Fruit fly (Drosophila melanogaster) whole organism, embryonic: ENCODE results near the gene CG11095.
A peak's percentile ranks its signal among the peaks of the same experiment; 100 is the strongest.

ENCODE experiments used
- ATbp ChIP-seq: fragments of 200-800 bp; sonication (Bioruptor generic); optimal IDR thresholded peaks from 2 replicates; lab custom pipeline; 2017; ENCODE audit warnings: missing biosample characterization, mild to moderate bottlenecking, missing genetic modification characterization, missing genetic modification reagents
- CG10979 ChIP-seq: fragments of 200-800 bp; sonication (Bioruptor generic); optimal IDR thresholded peaks from 2 replicates; lab custom pipeline; 2018; ENCODE audit warnings: missing biosample characterization, mild to moderate bottlenecking, missing genetic modification characterization, moderate library complexity
- CG1233 ChIP-seq: fragments of 200-800 bp; sonication (Bioruptor generic); optimal IDR thresholded peaks from 4 replicates; lab custom pipeline; 2018; ENCODE audit warnings: missing biosample characterization, mild to moderate bottlenecking, missing genetic modification characterization
- CG17802 ChIP-seq: fragments of 200-800 bp; sonication (Bioruptor generic); optimal IDR thresholded peaks from 2 replicates; lab custom pipeline; 2018; ENCODE audit warnings: missing biosample characterization, mild to moderate bottlenecking, missing genetic modification characterization, moderate library complexity
- CG1832 ChIP-seq: fragments of 200-800 bp; sonication (Bioruptor generic); optimal IDR thresholded peaks from 2 replicates; lab custom pipeline; 2017; ENCODE audit warnings: missing biosample characterization, mild to moderate bottlenecking, missing genetic modification characterization, inconsistent platforms
- CG2199 ChIP-seq: fragments of 200-800 bp; sonication (Bioruptor generic); IDR thresholded peaks from 3 replicates; pipeline ENCODE4 v1.3.6; 2022; ENCODE audit warnings: missing biosample characterization, missing genetic modification characterization
- CG32772 ChIP-seq: fragments of 200-800 bp; sonication (Bioruptor generic); IDR thresholded peaks from 2 replicates; pipeline ENCODE4 v1.3.6; 2022; ENCODE audit warnings: missing biosample characterization, missing genetic modification characterization
- CG5180 ChIP-seq: fragments of 200-800 bp; sonication (Bioruptor generic); optimal IDR thresholded peaks from 3 replicates; lab custom pipeline; 2017; ENCODE audit warnings: missing biosample characterization, missing genetic modification characterization, mild to moderate bottlenecking, moderate library complexity, missing genetic modification reagents
- CG7271 ChIP-seq: fragments of 200-800 bp; sonication (Bioruptor generic); optimal IDR thresholded peaks from 2 replicates; lab custom pipeline; 2018; ENCODE audit warnings: missing biosample characterization, mild to moderate bottlenecking, missing genetic modification characterization, moderate library complexity
- CG8281 ChIP-seq: fragments of 200-800 bp; sonication (Bioruptor generic); optimal IDR thresholded peaks from 2 replicates; lab custom pipeline; 2018; ENCODE audit warnings: missing biosample characterization, mild to moderate bottlenecking, missing genetic modification characterization, moderate library complexity
- CG8290 ChIP-seq, 3 experiments: fragments of 200-800 bp; sonication (Bioruptor generic); optimal IDR thresholded peaks; 2 replicates each; lab custom pipeline; 2016 to 2019; ENCODE audit warnings: missing biosample characterization in 3 of 3, missing genetic modification characterization in 3 of 3, mild to moderate bottlenecking in 2 of 3, moderate library complexity in 1 of 3
- CG8478 ChIP-seq: fragments of >200 bp; optimal IDR thresholded peaks from 2 replicates; lab custom pipeline; 2018
- CG9727 ChIP-seq: fragments of 200-800 bp; sonication (Bioruptor generic); optimal IDR thresholded peaks from 3 replicates; lab custom pipeline; 2017; ENCODE audit warnings: missing biosample characterization, mild to moderate bottlenecking, missing genetic modification characterization
- D ChIP-seq, 2 experiments: fragments of 200-800 bp in 1 of 2; fragments of >200 bp in 1 of 2; sonication (Bioruptor generic) in 1 of 2; optimal IDR thresholded peaks; 2 replicates in 1 of 2; 3 replicates in 1 of 2; lab custom pipeline; 2017; ENCODE audit warnings: mild to moderate bottlenecking in 1 of 2, missing biosample characterization in 1 of 2, missing genetic modification characterization in 1 of 2, missing genetic modification reagents in 1 of 2
- HmgD ChIP-seq: fragments of 200-800 bp; sonication (Bioruptor generic); optimal IDR thresholded peaks from 3 replicates; lab custom pipeline; 2016; ENCODE audit warnings: missing biosample characterization, missing genetic modification characterization
- Hr3 ChIP-seq: fragments of 200-800 bp; sonication (Bioruptor generic); optimal IDR thresholded peaks from 3 replicates; lab custom pipeline; 2016; ENCODE audit warnings: missing biosample characterization, missing genetic modification characterization
- Lim3 ChIP-seq: fragments of 200-800 bp; sonication (Bioruptor generic); IDR thresholded peaks from 2 replicates; pipeline ENCODE4 v1.3.6; 2022; ENCODE audit warnings: missing biosample characterization, missing genetic modification characterization
- Med ChIP-seq: fragments of 200-800 bp; sonication (Bioruptor generic); peaks from one replicate; lab custom pipeline; 2016; ENCODE audit warnings: missing biosample characterization, missing genetic modification characterization, mild to moderate bottlenecking, inconsistent platforms, moderate library complexity
- Mes4 ChIP-seq: fragments of 200-800 bp; sonication (Bioruptor generic); optimal IDR thresholded peaks from 2 replicates; lab custom pipeline; 2016; ENCODE audit warnings: missing biosample characterization, missing genetic modification characterization
- NC2β ChIP-seq: fragments of 200-800 bp; sonication (Bioruptor generic); optimal IDR thresholded peaks from 2 replicates; lab custom pipeline; 2016; ENCODE audit warnings: missing biosample characterization, missing genetic modification characterization
- Pdp1 ChIP-seq, 2 experiments: fragments of 200-800 bp; sonication (Bioruptor generic); optimal IDR thresholded peaks; 3 replicates each; lab custom pipeline; 2016; ENCODE audit warnings: missing biosample characterization in 2 of 2, missing genetic modification characterization in 2 of 2, mild to moderate bottlenecking in 1 of 2, moderate library complexity in 1 of 2
- Spps ChIP-seq: fragments of 200-800 bp; sonication (Bioruptor generic); optimal IDR thresholded peaks from 2 replicates; lab custom pipeline; 2018; ENCODE audit warnings: missing biosample characterization, mild to moderate bottlenecking, missing genetic modification characterization
- Sry-δ ChIP-seq: fragments of 200-800 bp; sonication (Bioruptor generic); optimal IDR thresholded peaks from 2 replicates; lab custom pipeline; 2016; ENCODE audit warnings: missing biosample characterization, missing genetic modification characterization
- Trl ChIP-seq, 3 experiments: fragments of >200 bp in 2 of 3; fragments of 200-800 bp in 1 of 3; sonication (Bioruptor generic) in 1 of 3; optimal IDR thresholded peaks; 2 replicates in 1 of 3; 3 replicates in 2 of 3; lab custom pipeline; 2016 to 2017; ENCODE audit warnings: missing biosample characterization in 1 of 3, missing genetic modification characterization in 1 of 3
- cg ChIP-seq: fragments of 200-800 bp; sonication (Bioruptor generic); optimal IDR thresholded peaks from 3 replicates; lab custom pipeline; 2019; ENCODE audit warnings: missing biosample characterization, mild to moderate bottlenecking, missing genetic modification characterization, moderate library complexity
- ci ChIP-seq: fragments of 200-800 bp; sonication (Bioruptor generic); IDR thresholded peaks from 3 replicates; pipeline ENCODE4 v1.3.6; 2022; ENCODE audit warnings: missing biosample characterization, missing genetic modification characterization
- dmrt11E ChIP-seq: fragments of 200-800 bp; sonication (Bioruptor generic); optimal IDR thresholded peaks from 3 replicates; lab custom pipeline; 2018; ENCODE audit warnings: missing biosample characterization, mild to moderate bottlenecking, missing genetic modification characterization, moderate library complexity
- dysf ChIP-seq: fragments of 200-800 bp; sonication (Bioruptor generic); IDR thresholded peaks from 3 replicates; pipeline ENCODE4 v1.3.6; 2022; ENCODE audit warnings: missing biosample characterization, missing genetic modification characterization
- gce ChIP-seq: fragments of 200-800 bp; sonication (Bioruptor generic); IDR thresholded peaks from 3 replicates; pipeline ENCODE4 v1.3.6; 2022; ENCODE audit warnings: missing biosample characterization, missing genetic modification characterization
- gem ChIP-seq: fragments of 200-800 bp; sonication (Bioruptor generic); optimal IDR thresholded peaks from 2 replicates; lab custom pipeline; 2019; ENCODE audit warnings: missing biosample characterization, mild to moderate bottlenecking, missing genetic modification characterization, moderate library complexity
- grn ChIP-seq: fragments of 200-800 bp; sonication (Bioruptor generic); optimal IDR thresholded peaks from 3 replicates; lab custom pipeline; 2017; ENCODE audit warnings: missing biosample characterization, missing genetic modification characterization
- gsb-n ChIP-seq: fragments of 200-800 bp; sonication (Bioruptor generic); optimal IDR thresholded peaks from 3 replicates; lab custom pipeline; 2018; ENCODE audit warnings: missing biosample characterization, mild to moderate bottlenecking, missing genetic modification characterization
- nerfin-1 ChIP-seq: fragments of 200-800 bp; sonication (Bioruptor generic); optimal IDR thresholded peaks from 3 replicates; lab custom pipeline; 2019; ENCODE audit warnings: missing biosample characterization, mild to moderate bottlenecking, missing genetic modification characterization, moderate library complexity
- onecut ChIP-seq: fragments of 200-800 bp; sonication (Bioruptor generic); IDR thresholded peaks from 2 replicates; pipeline ENCODE4 v1.3.6; 2022; ENCODE audit warnings: missing biosample characterization, missing genetic modification characterization
- run ChIP-seq: fragments of 200-800 bp; sonication (Bioruptor generic); optimal IDR thresholded peaks from 3 replicates; lab custom pipeline; 2018; ENCODE audit warnings: missing biosample characterization, mild to moderate bottlenecking, missing genetic modification characterization
- sr ChIP-seq: fragments of 200-800 bp; sonication (Bioruptor generic); IDR thresholded peaks from 3 replicates; pipeline ENCODE4 v1.3.6; 2022; ENCODE audit warnings: missing biosample characterization, missing genetic modification characterization
- stwl ChIP-seq: fragments of 200-800 bp; sonication (Bioruptor generic); optimal IDR thresholded peaks from 3 replicates; lab custom pipeline; 2018; ENCODE audit warnings: missing biosample characterization, mild to moderate bottlenecking, missing genetic modification characterization, moderate library complexity
- tll ChIP-seq, 2 experiments: fragments of 200-800 bp in 1 of 2; fragments of >200 bp in 1 of 2; sonication (Bioruptor generic) in 1 of 2; optimal IDR thresholded peaks; 2 replicates each; lab custom pipeline; 2017 to 2019; ENCODE audit warnings: missing biosample characterization in 2 of 2, missing genetic modification characterization in 2 of 2, mild to moderate bottlenecking in 1 of 2, moderate library complexity in 1 of 2
- ttk ChIP-seq: fragments of 200-800 bp; sonication (Bioruptor generic); IDR thresholded peaks from 2 replicates; pipeline ENCODE4 v2.1.2; 2022; ENCODE audit warnings: missing biosample characterization, missing genetic modification characterization
- twi ChIP-seq: fragments of 200-800 bp; optimal IDR thresholded peaks from 2 replicates; lab custom pipeline; 2019; ENCODE audit warnings: missing biosample characterization, mild to moderate bottlenecking, missing genetic modification characterization, moderate library complexity
- vvl ChIP-seq: fragments of 200-800 bp; sonication (Bioruptor generic); IDR thresholded peaks from 2 replicates; pipeline ENCODE4 v1.3.6; 2022; ENCODE audit warnings: missing biosample characterization, missing genetic modification characterization

The CG11095 gene

DNA sequence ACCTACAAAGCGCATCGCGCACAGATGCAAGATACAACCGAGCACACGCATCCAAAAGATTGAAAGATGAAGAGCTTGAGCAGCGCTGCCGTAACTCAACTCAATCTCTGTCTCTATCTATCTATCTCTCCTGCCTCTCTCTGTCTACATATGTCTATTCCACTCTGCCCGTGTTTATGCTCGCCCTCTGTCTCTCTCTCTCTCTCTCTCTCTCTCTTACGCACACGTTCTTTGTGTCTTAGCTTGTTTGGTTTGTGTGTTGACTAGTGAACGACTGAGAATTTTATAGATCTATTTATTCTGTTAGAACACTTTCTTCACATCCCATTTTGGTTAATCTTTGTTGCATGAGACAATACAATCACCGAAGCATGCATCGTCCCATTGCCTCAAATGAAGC lies 5.9 kb upstream of the CG11095 start (continued):
- peak; percentile 82 for TF ChIP-seq cg (GFP tag; lab: Kevin White, UChicago)
- peak; percentile 4 for TF ChIP-seq HmgD
- TF ChIP-seq CG2199: 0 out of 3 replicates have a peak, but pooled peaks have one; percentile 66
- peak; percentile 32 for TF ChIP-seq D (optimal IDR thresholded peaks at IDR 0.05; lab: Kevin White, UChicago)
- TF ChIP-seq D (GFP tag; optimal IDR thresholded peaks at IDR 0.05; lab: Kevin White, UChicago): no peak
- peak; percentile 54 to 69 for TF ChIP-seq Trl (optimal IDR thresholded peaks at IDR 0.05; lab: Kevin White, UChicago)
- peak; percentile 27 for TF ChIP-seq Trl (GFP tag; optimal IDR thresholded peaks at IDR 0.05; lab: Kevin White, UChicago)
- TF ChIP-seq CG32772: no peak
- no peak for TF ChIP-seq Hr3 (GFP tag; lab: Kevin White, UChicago)
- peak; percentile 42 for TF ChIP-seq ATbp (GFP tag; lab: Kevin White, UChicago)
- TF ChIP-seq Mes4 (GFP tag; lab: Kevin White, UChicago): peak; percentile 15
- peak in 1 of 2 experiments; percentile 65 for TF ChIP-seq Pdp1 (GFP tag; optimal IDR thresholded peaks at IDR 0.05; lab: Kevin White, UChicago)
- TF ChIP-seq CG1233 (GFP tag; lab: Kevin White, UChicago): peak; percentile 21
- peak; percentile 18 for TF ChIP-seq nerfin-1 (tag; lab: Kevin White, UChicago)
- no peak for TF ChIP-seq CG17802 (tag; lab: Kevin White, UChicago)
- peak; percentile 55 for TF ChIP-seq Med (GFP tag; lab: Kevin White, UChicago)
- TF ChIP-seq gem (tag; lab: Kevin White, UChicago): peak; percentile 1
- TF ChIP-seq dysf (GFP tag; lab: Robert Waterston, UW): peak; percentile 12; the same call in 1 of the 3 replicates
- no peak for TF ChIP-seq run (tag; lab: Kevin White, UChicago)
- 0 out of 2 replicates have a peak, but pooled peaks have one; percentile 14 for TF ChIP-seq onecut (GFP tag; lab: Robert Waterston, UW)
- TF ChIP-seq ttk (GFP tag; lab: Robert Waterston, UW): peak; percentile 27; the same call in 1 of the 2 replicates
- TF ChIP-seq stwl: peak; percentile 59
- TF ChIP-seq Lim3: no peak
- peak; percentile 28 for TF ChIP-seq grn
- TF ChIP-seq dmrt11E (tag; lab: Kevin White, UChicago): peak; percentile 16
- peak; percentile 22 for TF ChIP-seq CG8281
- no peak for TF ChIP-seq CG9727
- TF ChIP-seq CG8290 (GFP tag; optimal IDR thresholded peaks at IDR 0.05; lab: Kevin White, UChicago): peak; percentile 92
- TF ChIP-seq CG8290 (tag; optimal IDR thresholded peaks at IDR 0.05; lab: Kevin White, UChicago): peak; percentile 77 to 98
- peak; percentile 91 for TF ChIP-seq CG8478
- no peak for TF ChIP-seq CG7271 (tag; lab: Kevin White, UChicago)
- TF ChIP-seq Spps: peak; percentile 22
- TF ChIP-seq twi (tag; lab: Kevin White, UChicago): peak; percentile 27
- TF ChIP-seq CG1832 (GFP tag; lab: Kevin White, UChicago): peak; percentile 76
- peak; percentile 26 for TF ChIP-seq Sry-δ
- peak; percentile 10; the same call in 1 of the 3 replicates for TF ChIP-seq gce (GFP tag; lab: Robert Waterston, UW)
- 0 out of 3 replicates have a peak, but pooled peaks have one; percentile 19 for TF ChIP-seq ci
- peak in 1 of 2 experiments; percentile 47 for TF ChIP-seq tll (GFP tag; optimal IDR thresholded peaks at IDR 0.05; lab: Kevin White, UChicago)
- TF ChIP-seq gsb-n (tag; lab: Kevin White, UChicago): no peak
- peak; percentile 15 for TF ChIP-seq CG10979 (tag; lab: Kevin White, UChicago)
- peak; percentile 0 for TF ChIP-seq NC2β
- peak; percentile 48; the same call in 1 of the 3 replicates for TF ChIP-seq sr (GFP tag; lab: Robert Waterston, UW)
- TF ChIP-seq CG5180 (GFP tag; lab: Kevin White, UChicago): peak; percentile 11
- TF ChIP-seq vvl (GFP tag; lab: Robert Waterston, UW): peak; percentile 42
- TF ChIP-seq, all 482 proteins: peak for 65
